Worm (Caenorhabditis elegans) whole organism, L3 larva: Measurements from ENCODE around the gene ceh-16.

Experiments
- nhr-28 ChIP-seq: fragments of 150-350 bp; optimal IDR thresholded peaks from 2 replicates; lab custom pipeline; 2014; ENCODE audit warnings: missing biosample characterization, missing genetic modification characterization
- ztf-4 ChIP-seq: fragments of 150-350 bp; optimal IDR thresholded peaks from 2 replicates; lab custom pipeline; 2014; ENCODE audit warnings: missing biosample characterization, missing genetic modification characterization

ce11 chrIII:8667382-8667781 lies 44.8 kb downstream of the ceh-16 start, which contains the start of gene dpy-19:
- TF ChIP-seq nhr-28 (no peak), ztf-4 (tag; lab: Kevin White, UChicago) (no peak)
